Worm (Caenorhabditis elegans) whole organism, mixed stage, embryonic: ENCODE data around the gene Y37E11B.6.

Experiments
- elt-1 ChIP-seq: sonication (generic microtip); optimal IDR thresholded peaks from 2 replicates; lab custom pipeline; 2017; ENCODE audit warnings: missing genetic modification characterization, mild to moderate bottlenecking, missing compliant biosample characterization, antibody characterized with exemption, moderate library complexity, borderline replicate concordance; ENCODE audit not compliant: insufficient read depth
- elt-3 ChIP-seq: fragments of 150-350 bp; optimal IDR thresholded peaks from 2 replicates; lab custom pipeline; 2014; ENCODE audit warnings: missing biosample characterization, missing genetic modification characterization
- nhr-237 ChIP-seq: fragments of 150-350 bp; optimal IDR thresholded peaks from 2 replicates; lab custom pipeline; 2014; ENCODE audit warnings: missing biosample characterization, missing genetic modification characterization
- snpc-4 ChIP-seq: fragments of 150-350 bp; optimal IDR thresholded peaks from 2 replicates; lab custom pipeline; 2014; ENCODE audit warnings: missing biosample characterization, missing genetic modification characterization
- unc-62 ChIP-seq: fragments of 150-350 bp; optimal IDR thresholded peaks from 2 replicates; lab custom pipeline; 2014; ENCODE audit warnings: missing biosample characterization, missing genetic modification reagents, missing genetic modification characterization

DNA sequence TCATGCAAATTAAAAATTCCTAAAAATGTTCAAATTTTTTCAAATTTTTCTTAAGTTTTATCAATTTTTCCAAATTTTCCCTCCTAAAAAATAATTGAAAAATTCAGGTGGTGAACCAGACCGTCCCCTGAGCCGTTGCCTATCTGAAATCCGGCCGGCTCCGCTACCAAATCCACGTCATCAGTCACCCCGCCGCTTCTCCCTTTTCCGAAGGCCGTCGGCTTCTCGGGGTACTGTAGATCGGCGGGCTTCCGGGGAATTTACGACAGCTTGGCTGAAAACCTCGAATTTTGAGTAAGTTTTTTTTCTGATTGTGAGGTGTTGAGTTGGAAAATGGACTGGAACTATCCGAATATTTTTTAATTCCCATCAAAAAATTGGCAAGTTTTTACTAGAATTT, 28.5 kb downstream of the Y37E11B.6 start:
- TF ChIP-seq unc-62 (GFP tag; lab: Kevin White, UChicago) (no peak), elt-3 (tag; lab: Kevin White, UChicago) (no peak), snpc-4 (tag; lab: Kevin White, UChicago) (no peak), elt-1 (tag; lab: Kevin White, UChicago) (no peak), nhr-237 (tag; lab: Kevin White, UChicago) (no peak)
